Worm (Caenorhabditis elegans) whole organism, L4 larva: ENCODE measurements around the gene col-89.

Experiments used
- F10B5.3 ChIP-seq: sonication (generic microtip); optimal IDR thresholded peaks from 2 replicates; lab custom pipeline; 2016; ENCODE audit warnings: mild to moderate bottlenecking, missing genetic modification characterization, missing compliant biosample characterization
- F26F4.8 ChIP-seq: fragments of 200-800 bp; sonication (Bioruptor generic); conservative IDR thresholded peaks from 2 replicates; pipeline ENCODE4 v1.3.6; 2022; ENCODE audit warnings: missing genetic modification characterization, missing compliant biosample characterization
- F37D6.2 ChIP-seq: sonication (generic microtip); optimal IDR thresholded peaks from 2 replicates; lab custom pipeline; 2016; ENCODE audit warnings: mild to moderate bottlenecking, missing genetic modification characterization, missing compliant biosample characterization
- F44E2.7 ChIP-seq: fragments of 200-800 bp; sonication (Bioruptor generic); IDR thresholded peaks from 2 replicates; pipeline ENCODE4 v2.1.2; 2022; ENCODE audit warnings: missing genetic modification characterization, missing compliant biosample characterization
- R02D3.7 ChIP-seq: fragments of 150-350 bp; sonication (generic microtip); optimal IDR thresholded peaks from 3 replicates; lab custom pipeline; 2014; ENCODE audit warnings: missing biosample characterization, missing genetic modification characterization
- T20F7.1 ChIP-seq: fragments of 200-800 bp; sonication (Bioruptor generic); optimal IDR thresholded peaks from 2 replicates; lab custom pipeline; 2018; ENCODE audit warnings: mild to moderate bottlenecking, missing genetic modification characterization, missing compliant biosample characterization
- T26A8.4 ChIP-seq: fragments of 200-800 bp; sonication (Bioruptor generic); IDR thresholded peaks from 2 replicates; pipeline ENCODE4 v1.3.6; 2022; ENCODE audit warnings: missing genetic modification characterization, missing compliant biosample characterization
- Y105C5A.15 ChIP-seq: fragments of 200-800 bp; sonication (Bioruptor generic); IDR thresholded peaks from 2 replicates; pipeline ENCODE4 v1.3.6; 2022; ENCODE audit warnings: missing genetic modification characterization, missing compliant biosample characterization
- Y48G9A.11 ChIP-seq: fragments of 200-800 bp; sonication (Bioruptor generic); IDR thresholded peaks from 2 replicates; pipeline ENCODE4 v1.3.6; 2022; ENCODE audit warnings: missing genetic modification reagents, missing genetic modification characterization, missing compliant biosample characterization
- ZK546.5 ChIP-seq, 2 experiments: sonication (generic microtip); optimal IDR thresholded peaks; 2 replicates each; lab custom pipeline; 2017; ENCODE audit warnings: missing biosample characterization in 2 of 2, missing genetic modification characterization in 2 of 2
- arid-1 ChIP-seq: fragments of 200-800 bp; sonication (Bioruptor generic); conservative IDR thresholded peaks from 2 replicates; pipeline ENCODE4 v1.3.6; 2022; ENCODE audit warnings: missing genetic modification reagents, missing genetic modification characterization, missing compliant biosample characterization
- ceh-20 ChIP-seq: fragments of 200-800 bp; sonication (Bioruptor generic); IDR thresholded peaks from 2 replicates; pipeline ENCODE4 v1.3.6; 2022; ENCODE audit warnings: missing genetic modification reagents, missing genetic modification characterization, missing compliant biosample characterization
- ceh-28 ChIP-seq: fragments of 150-350 bp; optimal IDR thresholded peaks from 2 replicates; lab custom pipeline; 2014; ENCODE audit warnings: missing biosample characterization, missing genetic modification reagents, missing genetic modification characterization
- ces-1 ChIP-seq: fragments of 150-350 bp; sonication (generic microtip); optimal IDR thresholded peaks from 4 replicates; lab custom pipeline; 2014; ENCODE audit warnings: missing biosample characterization, missing genetic modification reagents, missing genetic modification characterization
- ctbp-1 ChIP-seq: fragments of 200-800 bp; sonication (Bioruptor generic); IDR thresholded peaks from 2 replicates; pipeline ENCODE4 v1.3.6; 2022; ENCODE audit warnings: missing genetic modification reagents, missing genetic modification characterization, missing compliant biosample characterization
- dmd-6 ChIP-seq: fragments of 200-800 bp; sonication (Bioruptor generic); IDR thresholded peaks from 2 replicates; pipeline ENCODE4 v1.3.6; 2022; ENCODE audit warnings: missing genetic modification reagents, missing genetic modification characterization, missing compliant biosample characterization
- dmd-9 ChIP-seq: fragments of 200-800 bp; sonication (Bioruptor generic); IDR thresholded peaks from 2 replicates; pipeline ENCODE4 v1.3.6; 2022; ENCODE audit warnings: missing genetic modification reagents, missing genetic modification characterization, missing compliant biosample characterization
- dpl-1 ChIP-seq: fragments of 150-350 bp; optimal IDR thresholded peaks from 2 replicates; lab custom pipeline; 2014; ENCODE audit warnings: missing biosample characterization, missing genetic modification reagents, missing genetic modification characterization
- duxl-1 ChIP-seq: sonication (generic microtip); optimal IDR thresholded peaks from 2 replicates; lab custom pipeline; 2016; ENCODE audit warnings: mild to moderate bottlenecking, missing genetic modification characterization, moderate library complexity, missing compliant biosample characterization; ENCODE audit not compliant: poor library complexity
- hif-1 ChIP-seq, 2 experiments: sonication (generic microtip); optimal IDR thresholded peaks; 2 replicates each; lab custom pipeline; 2016 to 2017; ENCODE audit warnings: missing compliant biosample characterization in 2 of 2, missing genetic modification characterization in 2 of 2, missing genetic modification reagents in 2 of 2, missing genotype in 2 of 2, mild to moderate bottlenecking in 1 of 2
- hlh-11 ChIP-seq: fragments of 200-800 bp; sonication (Bioruptor generic); optimal IDR thresholded peaks from 2 replicates; lab custom pipeline; 2018; ENCODE audit warnings: mild to moderate bottlenecking, missing genetic modification characterization, missing compliant biosample characterization
- hlh-30 ChIP-seq: sonication (generic microtip); optimal IDR thresholded peaks from 2 replicates; lab custom pipeline; 2017; ENCODE audit warnings: antibody characterized with exemption, mild to moderate bottlenecking, missing genetic modification characterization, missing compliant biosample characterization; ENCODE audit not compliant: insufficient read depth
- hmg-1.1 ChIP-seq: fragments of 200-800 bp; sonication (Bioruptor generic); IDR thresholded peaks from 2 replicates; pipeline ENCODE4 v1.3.6; 2022; ENCODE audit warnings: missing genetic modification reagents, missing genetic modification characterization, missing compliant biosample characterization
- lin-15B ChIP-seq: fragments of 150-350 bp; sonication (generic microtip); optimal IDR thresholded peaks from 3 replicates; lab custom pipeline; 2014; ENCODE audit warnings: missing biosample characterization, missing genetic modification characterization
- lin-29 ChIP-seq: fragments of 200-800 bp; sonication (Bioruptor generic); IDR thresholded peaks from 2 replicates; pipeline ENCODE4 v1.3.6; 2022; ENCODE audit warnings: missing genetic modification reagents, missing genetic modification characterization, missing compliant biosample characterization
- lin-38 ChIP-seq: fragments of 200-800 bp; sonication (Bioruptor generic); IDR thresholded peaks from 2 replicates; pipeline ENCODE4 v1.3.6; 2022; ENCODE audit warnings: missing genetic modification reagents, missing genetic modification characterization, missing compliant biosample characterization
- lsy-2 ChIP-seq, 2 experiments: fragments of 150-350 bp in 1 of 2; sonication (generic microtip) in 1 of 2; optimal IDR thresholded peaks; 2 replicates each; lab custom pipeline; 2014 to 2017; ENCODE audit warnings: missing biosample characterization in 2 of 2, missing genetic modification characterization in 2 of 2
- mdt-29 ChIP-seq: fragments of 200-800 bp; sonication (Bioruptor generic); IDR thresholded peaks from 2 replicates; pipeline ENCODE4 v1.3.6; 2022; ENCODE audit warnings: missing genetic modification reagents, missing genetic modification characterization, missing compliant biosample characterization
- mep-1 ChIP-seq: fragments of 150-350 bp; sonication (generic microtip); optimal IDR thresholded peaks from 3 replicates; lab custom pipeline; 2014; ENCODE audit warnings: missing biosample characterization, missing genetic modification characterization
- nhr-102 ChIP-seq: sonication (generic microtip); optimal IDR thresholded peaks from 2 replicates; lab custom pipeline; 2016; ENCODE audit warnings: mild to moderate bottlenecking, missing genetic modification characterization, moderate library complexity, missing compliant biosample characterization
- nhr-11 ChIP-seq: fragments of 150-350 bp; optimal IDR thresholded peaks from 2 replicates; lab custom pipeline; 2014; ENCODE audit warnings: missing biosample characterization, missing genetic modification characterization
- nhr-25 ChIP-seq: sonication (generic microtip); optimal IDR thresholded peaks from 2 replicates; lab custom pipeline; 2017; ENCODE audit warnings: missing genetic modification characterization, mild to moderate bottlenecking, missing compliant biosample characterization, antibody characterized with exemption, moderate library complexity, borderline replicate concordance; ENCODE audit not compliant: insufficient read depth
- nhr-28 ChIP-seq: fragments of 150-350 bp; optimal IDR thresholded peaks from 2 replicates; lab custom pipeline; 2014; ENCODE audit warnings: missing biosample characterization, missing genetic modification characterization
- nhr-42 ChIP-seq: fragments of 200-800 bp; sonication (Bioruptor generic); IDR thresholded peaks from 2 replicates; pipeline ENCODE4 v1.3.6; 2022; ENCODE audit warnings: missing genetic modification characterization, missing compliant biosample characterization
- nhr-48 ChIP-seq: sonication (generic microtip); optimal IDR thresholded peaks from 2 replicates; lab custom pipeline; 2016; ENCODE audit warnings: mild to moderate bottlenecking, missing genetic modification characterization, missing compliant biosample characterization
- nhr-6 ChIP-seq: fragments of 150-350 bp; optimal IDR thresholded peaks from 2 replicates; lab custom pipeline; 2014; ENCODE audit warnings: missing biosample characterization, missing genetic modification characterization
- pha-4 ChIP-seq, 2 experiments: fragments of 150-350 bp in 1 of 2; fragments of 200-800 bp in 1 of 2; sonication (Bioruptor generic) in 1 of 2; IDR thresholded peaks in 1 of 2; optimal IDR thresholded peaks in 1 of 2; 2 replicates each; pipeline versions ENCODE4 v1.3.6 to Lab custom; 2014 to 2022; ENCODE audit warnings: missing genetic modification characterization in 2 of 2, missing genetic modification reagents in 2 of 2, missing biosample characterization in 1 of 2, missing compliant biosample characterization in 1 of 2
- snpc-1.2 ChIP-seq: fragments of 200-800 bp; sonication (Bioruptor generic); IDR thresholded peaks from 2 replicates; pipeline ENCODE4 v1.3.6; 2022; ENCODE audit warnings: missing genetic modification reagents, missing genetic modification characterization, missing compliant biosample characterization
- unc-130 ChIP-seq: sonication (generic microtip); optimal IDR thresholded peaks from 2 replicates; lab custom pipeline; 2016; ENCODE audit warnings: missing genetic modification reagents, missing genetic modification characterization, missing compliant biosample characterization
- unc-62 ChIP-seq, 3 experiments: fragments of 150-350 bp in 1 of 3; sonication (generic microtip); optimal IDR thresholded peaks in 2 of 3; peaks in 1 of 3; 1 replicate in 1 of 3; 2 replicates in 2 of 3; lab custom pipeline; 2014 to 2017; ENCODE audit warnings: missing biosample characterization in 3 of 3, missing genetic modification characterization in 3 of 3, missing genetic modification reagents in 3 of 3, missing genotype in 1 of 3
- zfp-3 ChIP-seq: fragments of 200-800 bp; sonication (Bioruptor generic); conservative IDR thresholded peaks from 2 replicates; pipeline ENCODE4 v1.3.6; 2022; ENCODE audit warnings: missing genetic modification reagents, missing genetic modification characterization, missing compliant biosample characterization
- zip-11 ChIP-seq: fragments of 200-800 bp; sonication (Bioruptor generic); IDR thresholded peaks from 2 replicates; pipeline ENCODE4 v1.3.6; 2022; ENCODE audit warnings: missing genetic modification characterization, missing compliant biosample characterization
- zip-2 ChIP-seq: fragments of 150-350 bp; optimal IDR thresholded peaks from 2 replicates; lab custom pipeline; 2014; ENCODE audit warnings: missing biosample characterization, missing genetic modification characterization
- ztf-7 ChIP-seq: fragments of 150-350 bp; optimal IDR thresholded peaks from 2 replicates; lab custom pipeline; 2014; ENCODE audit warnings: missing biosample characterization, missing genetic modification characterization

col-89 gene

DNA sequence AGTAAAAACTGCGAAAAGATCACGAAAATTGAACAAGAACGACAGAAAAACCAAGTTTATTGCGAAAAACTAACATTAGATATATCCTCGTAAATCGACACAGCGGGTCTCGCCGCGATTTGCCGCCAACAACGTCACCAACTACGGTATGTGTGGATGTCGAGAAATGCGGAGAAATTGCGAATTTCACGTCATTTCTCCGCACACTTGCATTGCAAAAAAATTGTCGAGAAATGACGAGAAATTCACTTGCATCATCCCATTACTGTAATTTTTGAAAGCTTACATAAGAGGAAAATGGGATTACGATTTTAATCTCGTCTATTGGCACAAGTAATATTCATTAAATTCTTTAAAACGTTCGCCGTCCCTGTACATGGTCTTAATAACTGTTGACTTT is 4.6 kb downstream of the col-89 start:
- TF ChIP-seq snpc-1.2 (GFP tag; lab: Robert Waterston, UW) (0 out of 2 replicates have a peak, but pooled peaks have one; percentile 39), zfp-3 (0 out of 2 replicates have a peak, but pooled peaks have one; percentile 60), dmd-6 (GFP tag; lab: Robert Waterston, UW) (peak; percentile 35), ctbp-1 (peak; percentile 67), Y48G9A.11 (GFP tag; lab: Robert Waterston, UW) (0 out of 2 replicates have a peak, but pooled peaks have one; percentile 32), mdt-29 (GFP tag; lab: Robert Waterston, UW) (0 out of 2 replicates have a peak, but pooled peaks have one; percentile 8), lin-38 (peak; percentile 84), nhr-42 (GFP tag; lab: Robert Waterston, UW) (0 out of 2 replicates have a peak, but pooled peaks have one; percentile 19), lin-29 (GFP tag; lab: Robert Waterston, UW) (peak; percentile 82), ceh-20 (GFP tag; lab: Robert Waterston, UW) (peak; percentile 82), lsy-2 (tag; optimal IDR thresholded peaks at IDR 0.05; lab: Kevin White, UChicago) (peak in 1 of 2 experiments; percentile 38), arid-1 (GFP tag; lab: Robert Waterston, UW) (peak; percentile 65), T26A8.4 (GFP tag; lab: Robert Waterston, UW) (peak; percentile 77), hmg-1.1 (GFP tag; lab: Robert Waterston, UW) (peak; percentile 75)
- TF ChIP-seq, all 104 proteins: peak for 14; not testable (repeated sequence) for 90

DNA sequence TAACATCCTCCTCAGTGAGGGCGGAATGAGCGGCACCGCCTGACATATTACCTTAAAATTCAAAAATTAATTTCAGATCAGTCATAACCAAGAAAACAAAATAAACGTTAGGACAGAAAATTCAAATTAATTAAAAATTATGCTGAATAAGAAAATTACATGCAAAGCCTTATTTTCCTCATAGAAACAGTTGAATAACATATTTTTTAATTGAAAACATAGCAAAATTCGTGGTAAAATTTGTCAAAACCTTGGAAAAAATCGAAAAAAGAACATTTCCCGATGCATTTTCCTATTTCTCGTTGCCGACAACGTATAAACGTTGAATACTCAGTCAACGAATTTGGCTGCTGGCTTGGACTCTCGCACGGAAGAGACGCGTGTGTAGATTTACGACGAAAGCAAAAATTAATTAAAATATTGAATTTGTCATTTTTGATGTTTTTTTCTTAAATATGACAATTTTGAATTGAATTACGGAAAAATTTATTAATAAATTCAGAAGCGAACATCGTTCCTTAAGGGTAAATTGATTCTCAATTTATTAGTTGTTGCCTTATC is 6.2 kb downstream of the col-89 start, which contains the start of the genes rps-0 and rbg-3:
Gene rps-0 (minus strand): TSS at position 51 of the 561 bp plus-strand sequence.
Gene rbg-3 (plus strand): TSS at position 424 of the 561 bp plus-strand sequence.
- TF ChIP-seq dpl-1 (GFP tag; lab: Kevin White, UChicago) (peak; percentile 93), ZK546.5 (tag; optimal IDR thresholded peaks at IDR 0.05; lab: Kevin White, UChicago) (peak in 1 of 2 experiments; percentile 58), F44E2.7 (no peak), dmd-9 (GFP tag; lab: Robert Waterston, UW) (no peak), nhr-42 (GFP tag; lab: Robert Waterston, UW) (peak; percentile 37; the same call in 1 of the 2 replicates), hlh-30 (tag; lab: Kevin White, UChicago) (peak; percentile 83), mep-1 (peak; percentile 95), nhr-48 (peak; percentile 46), unc-62 (GFP tag; optimal IDR thresholded peaks at IDR 0.05 in 1 of 2; lab: Kevin White, UChicago) (peak in 1 of 2 experiments; percentile 5), unc-62 (tag; optimal IDR thresholded peaks at IDR 0.05; lab: Kevin White, UChicago) (no peak), zfp-3 (peak; percentile 53), hlh-11 (tag; lab: Kevin White, UChicago) (peak; percentile 83), F37D6.2 (tag; lab: Kevin White, UChicago) (peak; percentile 80), ctbp-1 (peak; percentile 61; the same call in 1 of the 2 replicates), pha-4 (GFP tag; IDR thresholded peaks at IDR 0.05; lab: Robert Waterston, UW) (peak; percentile 37; the same call in 1 of the 2 replicates), pha-4 (tag; optimal IDR thresholded peaks at IDR 0.05; lab: Kevin White, UChicago) (peak; percentile 68), Y105C5A.15 (GFP tag; lab: Robert Waterston, UW) (no peak), T20F7.1 (GFP tag; lab: Kevin White, UChicago) (peak; percentile 89), nhr-102 (peak; percentile 82), Y48G9A.11 (GFP tag; lab: Robert Waterston, UW) (no peak), nhr-28 (tag; lab: Kevin White, UChicago) (peak; percentile 83), unc-130 (GFP tag; lab: Kevin White, UChicago) (peak; percentile 67), duxl-1 (peak; percentile 75), R02D3.7 (tag; lab: Kevin White, UChicago) (peak; percentile 90), lin-38 (peak; percentile 87), dmd-6 (GFP tag; lab: Robert Waterston, UW) (peak; percentile 77), nhr-11 (peak; percentile 92), nhr-25 (tag; lab: Kevin White, UChicago) (peak; percentile 81), nhr-6 (tag; lab: Kevin White, UChicago) (peak; percentile 89), ztf-7 (tag; lab: Kevin White, UChicago) (peak; percentile 89), hif-1 (tag; optimal IDR thresholded peaks at IDR 0.05; lab: Kevin White, UChicago) (peak; percentile 12 to 75), ces-1 (peak; percentile 68), ceh-20 (GFP tag; lab: Robert Waterston, UW) (0 out of 2 replicates have a peak, but pooled peaks have one; percentile 39), lin-15B (peak; percentile 26), zip-11 (no peak), zip-2 (peak; percentile 34), F26F4.8 (no peak), ceh-28 (tag; lab: Kevin White, UChicago) (no peak), F10B5.3 (tag; lab: Kevin White, UChicago) (peak; percentile 28), T26A8.4 (GFP tag; lab: Robert Waterston, UW) (peak; percentile 74)
